Worm (Caenorhabditis elegans): ENCODE measurements around the gene ZC317.2.

DNA sequence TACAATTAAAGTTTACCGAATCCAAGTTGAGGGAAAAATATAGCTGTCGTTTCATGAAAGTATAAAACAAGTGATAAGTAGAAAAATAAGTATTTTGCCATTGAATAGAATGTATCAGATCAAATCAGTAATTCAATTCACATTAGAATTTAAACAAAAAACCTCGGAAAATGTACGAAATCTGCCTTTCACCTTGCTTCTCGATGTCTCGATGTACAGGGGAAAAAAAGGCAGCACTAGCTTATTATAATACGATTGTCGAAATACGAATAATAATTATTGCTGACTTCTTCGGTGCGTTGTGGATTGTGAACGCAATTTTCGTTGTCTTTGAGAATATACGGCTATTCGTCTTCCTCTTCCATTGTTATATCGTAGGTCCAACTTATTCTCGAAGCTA, 28.9 kb downstream of the ZC317.2 start, which contains the start of gene grl-18:
- TF ChIP-seq R02D3.7 (tag; optimal IDR thresholded peaks at IDR 0.05) (no peak), elt-2 (tag; optimal IDR thresholded peaks at IDR 0.05) (no peak), elt-1 (tag; optimal IDR thresholded peaks at IDR 0.05) (no peak), mdl-1 (tag; optimal IDR thresholded peaks at IDR 0.05) (no peak), skn-1 (tag; optimal IDR thresholded peaks at IDR 0.05) (no peak), fkh-10 (GFP tag; optimal IDR thresholded peaks at IDR 0.05) (no peak), lin-15B (tag; optimal IDR thresholded peaks at IDR 0.05) (no peak), zag-1 (tag; optimal IDR thresholded peaks at IDR 0.05) (no peak), nhr-28 (tag; optimal IDR thresholded peaks at IDR 0.05) (no peak), fkh-2 (tag; optimal IDR thresholded peaks at IDR 0.05) (no peak), nhr-237 (tag; optimal IDR thresholded peaks at IDR 0.05) (no peak)

Measured in whole organism, L3 larva.